Worm (Caenorhabditis elegans): ENCODE results near the gene ZK666.14.
A peak's percentile ranks its signal among the peaks of the same experiment; 100 is the strongest.

- TF ChIP-seq mdl-1 (tag; optimal IDR thresholded peaks at IDR 0.05) = no peak
- no peak for TF ChIP-seq R02D3.7 (tag; optimal IDR thresholded peaks at IDR 0.05)
- no peak for TF ChIP-seq nhr-10 (tag; optimal IDR thresholded peaks at IDR 0.05)
- no peak for TF ChIP-seq dmd-9 (GFP tag; IDR thresholded peaks at IDR 0.05)
- TF ChIP-seq ama-1 (optimal IDR thresholded peaks at IDR 0.05) = no peak
- no peak for TF ChIP-seq lin-13 (GFP tag; optimal IDR thresholded peaks at IDR 0.05)
- no peak for TF ChIP-seq lin-39 (tag; optimal IDR thresholded peaks at IDR 0.05)
- TF ChIP-seq ceh-28 (tag; optimal IDR thresholded peaks at IDR 0.05) = no peak
- TF ChIP-seq dve-1 (tag; optimal IDR thresholded peaks at IDR 0.05; ENCODE audit: insufficient read depth) = peak; percentile 13
- TF ChIP-seq pqm-1 (tag; optimal IDR thresholded peaks at IDR 0.05) = peak; percentile 84
- TF ChIP-seq fos-1 (tag; optimal IDR thresholded peaks at IDR 0.05) = no peak
- TF ChIP-seq daf-12 (tag; optimal IDR thresholded peaks at IDR 0.05) = no peak
- TF ChIP-seq Y48G9A.11 (GFP tag; IDR thresholded peaks at IDR 0.05) = no peak
- no peak for TF ChIP-seq F26F4.8 (GFP tag; conservative IDR thresholded peaks at IDR 0.05)
These were observed 11.7 kb upstream of the ZK666.14 start for ce11 chrII:10482899-10483298.

All from whole organism, L4 larva.